Worm (Caenorhabditis elegans): ENCODE data around the gene F54H12.10.
"Not testable (repeated sequence)": the region's sequence is repeated elsewhere in the genome, so short reads cannot be mapped to it uniquely, and the experiment has no call there.

F54H12.10 gene

DNA sequence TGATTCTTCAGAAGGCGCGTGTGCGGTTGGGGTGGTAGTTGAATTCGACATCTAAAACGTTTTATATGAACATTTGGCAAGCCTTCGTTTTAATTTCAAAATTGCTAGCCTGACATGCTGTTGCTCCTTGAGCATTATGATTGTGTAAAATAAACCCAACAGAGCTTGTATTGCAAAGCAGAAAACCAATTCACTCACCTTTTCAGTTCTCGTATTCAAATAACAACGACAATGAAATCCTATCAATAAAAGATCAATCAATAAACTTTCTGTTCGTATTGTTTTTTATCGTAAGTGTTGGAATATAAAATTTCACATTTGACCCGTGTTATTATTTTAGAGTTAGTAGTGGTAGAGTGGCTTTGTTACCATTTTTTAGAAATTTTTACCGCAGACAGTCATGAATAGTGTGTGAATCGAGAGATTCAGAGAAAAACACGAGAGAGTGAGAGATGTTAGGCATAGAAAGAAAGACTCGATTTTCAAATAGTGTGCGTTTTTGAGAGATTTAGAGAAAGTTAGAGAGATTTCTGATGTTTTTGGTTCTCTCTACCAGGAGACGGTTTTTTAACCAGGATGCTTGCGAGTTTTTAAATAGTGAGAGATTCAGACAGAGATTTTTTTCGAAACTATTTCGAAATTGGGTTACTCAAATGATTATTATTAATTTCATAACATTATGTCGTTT lies at the start of gene F54H12.10:
F54H12.10 (minus strand) TSS at position 51 of the 688 bp plus-strand sequence.
- not testable (repeated sequence) for TF ChIP-seq ttx-3 (tag; optimal IDR thresholded peaks at IDR 0.05); fkh-10 (GFP tag; optimal IDR thresholded peaks at IDR 0.05); ceh-45 (GFP tag; IDR thresholded peaks at IDR 0.05)

DNA sequence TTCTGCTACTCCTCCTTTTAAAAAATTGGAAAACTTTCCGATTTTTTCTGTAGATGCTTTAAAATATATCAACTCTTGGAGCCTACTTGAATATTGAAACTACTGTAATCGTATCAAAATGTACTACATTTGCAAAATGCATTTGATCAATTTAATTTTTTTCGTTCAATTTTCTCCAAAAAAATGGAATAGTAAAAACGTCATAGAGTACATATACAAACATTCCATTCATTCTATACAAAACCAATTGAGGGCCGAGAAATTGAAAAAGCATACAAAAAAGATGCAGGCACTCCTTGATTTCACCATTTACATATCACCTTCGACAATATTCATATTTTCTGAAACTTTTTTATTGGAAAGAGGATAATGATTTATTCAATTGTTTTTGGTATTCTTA lies 45.3 kb upstream of the F54H12.10 start, which contains the start of gene C06G4.6:
C06G4.6 (plus strand) TSS at position 301 of the 400 bp plus-strand sequence.
- TF ChIP-seq C38D4.7 (GFP tag; optimal IDR thresholded peaks at IDR 0.05) (no peak), ttx-3 (tag; optimal IDR thresholded peaks at IDR 0.05) (no peak), sox-2 (GFP tag; IDR thresholded peaks at IDR 0.05) (no peak), lim-6 (tag; optimal IDR thresholded peaks at IDR 0.05) (no peak), ceh-9 (tag; optimal IDR thresholded peaks at IDR 0.05) (no peak), odd-2 (tag; optimal IDR thresholded peaks at IDR 0.05) (no peak)

ce11 chrIII:8001557-8001956 lies 42.8 kb upstream of the F54H12.10 start:
- TF ChIP-seq K09A11.1 (tag; optimal IDR thresholded peaks at IDR 0.05; ENCODE audit: insufficient read depth) (no peak), fkh-10 (GFP tag; optimal IDR thresholded peaks at IDR 0.05) (no peak), pha-4 (tag; optimal IDR thresholded peaks at IDR 0.05) (no peak), lin-11 (tag; optimal IDR thresholded peaks at IDR 0.05) (no peak)

- no peak for TF ChIP-seq ceh-22 (tag; optimal IDR thresholded peaks at IDR 0.05)
- TF ChIP-seq lim-6 (tag; optimal IDR thresholded peaks at IDR 0.05): no peak
- TF ChIP-seq ceh-9 (tag; optimal IDR thresholded peaks at IDR 0.05): no peak
Measured at ce11 chrIII:7997447-7998046, 38.8 kb upstream of the F54H12.10 start.

- no peak for TF ChIP-seq C08G9.2 (tag; optimal IDR thresholded peaks at IDR 0.05)
- no peak for TF ChIP-seq nhr-11 (tag; optimal IDR thresholded peaks at IDR 0.05)
- TF ChIP-seq eyg-1 (tag; optimal IDR thresholded peaks at IDR 0.05): no peak
- TF ChIP-seq tbx-7 (tag; optimal IDR thresholded peaks at IDR 0.05): no peak
- TF ChIP-seq ets-4 (tag; optimal IDR thresholded peaks at IDR 0.05): no peak
- TF ChIP-seq npax-4 (tag; optimal IDR thresholded peaks at IDR 0.05): no peak
- no peak for TF ChIP-seq K02D7.2 (tag; optimal IDR thresholded peaks at IDR 0.05)
- no peak for TF ChIP-seq ceh-34 (tag; optimal IDR thresholded peaks at IDR 0.05)
- TF ChIP-seq F13H6.1 (tag; optimal IDR thresholded peaks at IDR 0.05): no peak
- TF ChIP-seq pax-1 (tag; optimal IDR thresholded peaks at IDR 0.05): no peak
Measured at ce11 chrIII:7996353-7996752, 37.6 kb upstream of the F54H12.10 start, which contains the start of gene npr-17. Gene npr-17, minus strand, starts transcription at chrIII:7996453.

ce11 chrIII:7986585-7987171 lies 27.9 kb upstream of the F54H12.10 start, which contains the start of gene hrpk-2:
Gene hrpk-2, plus strand, starts transcription at chrIII:7987121.
- TF ChIP-seq ceh-30 (tag; optimal IDR thresholded peaks at IDR 0.05) (no peak), unc-55 (GFP tag; optimal IDR thresholded peaks at IDR 0.05) (no peak), pha-4 (tag; optimal IDR thresholded peaks at IDR 0.05) (no peak), K09A11.1 (tag; optimal IDR thresholded peaks at IDR 0.05; ENCODE audit: insufficient read depth) (no peak), pat-9 (tag; optimal IDR thresholded peaks at IDR 0.05) (no peak), ceh-48 (tag; optimal IDR thresholded peaks at IDR 0.05) (no peak), ceh-6 (GFP tag; optimal IDR thresholded peaks at IDR 0.05) (no peak), ztf-16 (tag; optimal IDR thresholded peaks at IDR 0.05) (no peak), tbx-2 (tag; optimal IDR thresholded peaks at IDR 0.05) (no peak), Y22D7AL.16 (tag; optimal IDR thresholded peaks at IDR 0.05) (no peak), ceh-24 (tag; optimal IDR thresholded peaks at IDR 0.05) (no peak), tbx-7 (tag; optimal IDR thresholded peaks at IDR 0.05) (no peak), gmeb-2 (tag; optimal IDR thresholded peaks at IDR 0.05) (no peak)

Data from whole organism, late embryonic.